Worm (Caenorhabditis elegans) whole organism, L1 larva: ENCODE measurements around the gene hlh-12.

Experiments
- C16A3.4 ChIP-seq: fragments of 150-350 bp; optimal IDR thresholded peaks from 2 replicates; lab custom pipeline; 2014; ENCODE audit warnings: missing biosample characterization, missing genetic modification characterization
- F16B12.6 ChIP-seq: fragments of 150-350 bp; optimal IDR thresholded peaks from 2 replicates; lab custom pipeline; 2014; ENCODE audit warnings: missing biosample characterization, missing genetic modification characterization
- Y116A8C.19 ChIP-seq: sonication (generic microtip); optimal IDR thresholded peaks from 2 replicates; lab custom pipeline; 2016; ENCODE audit warnings: missing compliant biosample characterization, missing genetic modification characterization, borderline replicate concordance
- aha-1 ChIP-seq: fragments of 150-350 bp; optimal IDR thresholded peaks from 2 replicates; lab custom pipeline; 2014; ENCODE audit warnings: missing biosample characterization, missing genetic modification characterization
- aly-2 ChIP-seq: fragments of 150-350 bp; optimal IDR thresholded peaks from 2 replicates; lab custom pipeline; 2014; ENCODE audit warnings: missing biosample characterization, missing genetic modification characterization
- ama-1 ChIP-seq: fragments of 150-350 bp; optimal IDR thresholded peaks from 2 replicates; lab custom pipeline; 2014
- blmp-1 ChIP-seq: fragments of 150-350 bp; optimal IDR thresholded peaks from 2 replicates; lab custom pipeline; 2014; ENCODE audit warnings: missing biosample characterization, missing genetic modification characterization
- ceh-63 ChIP-seq: fragments of 200-800 bp; sonication (Bioruptor generic); optimal IDR thresholded peaks from 2 replicates; lab custom pipeline; 2018; ENCODE audit warnings: mild to moderate bottlenecking, missing genetic modification characterization, missing compliant biosample characterization
- ceh-82 ChIP-seq, 3 experiments: fragments of 150-350 bp in 1 of 3; sonication (generic microtip) in 2 of 3; optimal IDR thresholded peaks; 2 replicates each; lab custom pipeline; 2014 to 2017; ENCODE audit warnings: missing biosample characterization in 3 of 3, missing genetic modification characterization in 3 of 3
- ces-1 ChIP-seq: fragments of 150-350 bp; optimal IDR thresholded peaks from 2 replicates; lab custom pipeline; 2014; ENCODE audit warnings: missing biosample characterization, missing genetic modification reagents, missing genetic modification characterization
- dpl-1 ChIP-seq, 3 experiments: fragments of 150-350 bp in 2 of 3; sonication (generic microtip) in 1 of 3; optimal IDR thresholded peaks; 2 replicates each; lab custom pipeline; 2014 to 2017; ENCODE audit warnings: missing biosample characterization in 3 of 3, missing genetic modification characterization in 3 of 3, missing genetic modification reagents in 3 of 3
- dsc-1 ChIP-seq: sonication (generic microtip); optimal IDR thresholded peaks from 2 replicates; lab custom pipeline; 2016; ENCODE audit warnings: mild to moderate bottlenecking, missing genetic modification characterization, missing compliant biosample characterization
- efl-3 ChIP-seq: fragments of 200-800 bp; sonication (Bioruptor generic); optimal IDR thresholded peaks from 2 replicates; lab custom pipeline; 2018; ENCODE audit warnings: mild to moderate bottlenecking, missing genetic modification characterization, missing compliant biosample characterization
- elt-2 ChIP-seq: sonication (generic microtip); optimal IDR thresholded peaks from 2 replicates; lab custom pipeline; 2016; ENCODE audit warnings: missing genetic modification characterization, mild to moderate bottlenecking, inconsistent platforms, missing compliant biosample characterization, missing genetic modification reagents
- elt-3 ChIP-seq, 6 experiments: fragments of 150-350 bp in 1 of 6; sonication (generic microtip); optimal IDR thresholded peaks; 2 replicates each; lab custom pipeline; 2017 to 2018; ENCODE audit warnings: missing biosample characterization in 6 of 6, missing genetic modification characterization in 6 of 6, inconsistent platforms in 1 of 6
- fkh-8 ChIP-seq: sonication (generic microtip); optimal IDR thresholded peaks from 2 replicates; lab custom pipeline; 2016; ENCODE audit warnings: mild to moderate bottlenecking, missing genetic modification characterization, missing compliant biosample characterization
- hlh-4 ChIP-seq: sonication (generic microtip); optimal IDR thresholded peaks from 2 replicates; lab custom pipeline; 2016; ENCODE audit warnings: mild to moderate bottlenecking, missing genetic modification characterization, missing compliant biosample characterization
- hpl-2 ChIP-seq: fragments of 150-350 bp; optimal IDR thresholded peaks from 2 replicates; lab custom pipeline; 2014; ENCODE audit warnings: missing biosample characterization, missing genetic modification reagents, missing genetic modification characterization
- isw-1 ChIP-seq: fragments of 200-800 bp; sonication (Bioruptor generic); IDR thresholded peaks from 2 replicates; pipeline ENCODE4 v1.3.6; 2022; ENCODE audit warnings: missing genetic modification characterization, missing compliant biosample characterization
- jun-1 ChIP-seq: fragments of 150-350 bp; optimal IDR thresholded peaks from 2 replicates; lab custom pipeline; 2014; ENCODE audit warnings: missing biosample characterization, missing genetic modification reagents, missing genetic modification characterization
- lin-35 ChIP-seq, 2 experiments: fragments of 150-350 bp; optimal IDR thresholded peaks; 2 replicates each; lab custom pipeline; 2014; ENCODE audit warnings: missing biosample characterization in 2 of 2, missing genetic modification characterization in 2 of 2, missing genetic modification reagents in 2 of 2
- mab-9 ChIP-seq: fragments of 200-800 bp; sonication (Bioruptor generic); IDR thresholded peaks from 2 replicates; pipeline ENCODE4 v1.3.6; 2022; ENCODE audit warnings: missing genetic modification reagents, missing genetic modification characterization, missing compliant biosample characterization
- mdl-1 ChIP-seq, 2 experiments: fragments of 150-350 bp; optimal IDR thresholded peaks; 2 replicates each; lab custom pipeline; 2014 to 2017; ENCODE audit warnings: missing biosample characterization in 2 of 2, missing genetic modification characterization in 2 of 2, inconsistent platforms in 1 of 2
- mep-1 ChIP-seq: fragments of 150-350 bp; optimal IDR thresholded peaks from 2 replicates; lab custom pipeline; 2014; ENCODE audit warnings: missing biosample characterization, missing genetic modification characterization
- nhr-11 ChIP-seq: fragments of 150-350 bp; optimal IDR thresholded peaks from 2 replicates; lab custom pipeline; 2014; ENCODE audit warnings: missing biosample characterization, missing genetic modification characterization
- nhr-12 ChIP-seq: sonication (generic microtip); optimal IDR thresholded peaks from 2 replicates; lab custom pipeline; 2017; ENCODE audit warnings: missing biosample characterization, missing genetic modification characterization
- nhr-47 ChIP-seq: sonication (generic microtip); optimal IDR thresholded peaks from 2 replicates; lab custom pipeline; 2016; ENCODE audit warnings: mild to moderate bottlenecking, missing genetic modification characterization, moderate library complexity, missing compliant biosample characterization
- nhr-77 ChIP-seq: fragments of 150-350 bp; optimal IDR thresholded peaks from 2 replicates; lab custom pipeline; 2014; ENCODE audit warnings: missing biosample characterization, missing genetic modification characterization
- nhr-84 ChIP-seq: sonication (generic microtip); optimal IDR thresholded peaks from 2 replicates; lab custom pipeline; 2017; ENCODE audit warnings: missing biosample characterization, missing genetic modification characterization
- nhr-90 ChIP-seq: sonication (generic microtip); optimal IDR thresholded peaks from 2 replicates; lab custom pipeline; 2016; ENCODE audit warnings: mild to moderate bottlenecking, missing genetic modification characterization, missing compliant biosample characterization; ENCODE audit not compliant: poor library complexity
- pag-3 ChIP-seq: sonication (generic microtip); optimal IDR thresholded peaks from 2 replicates; lab custom pipeline; 2017; ENCODE audit warnings: missing genetic modification characterization, mild to moderate bottlenecking, missing compliant biosample characterization, antibody characterized with exemption, borderline replicate concordance; ENCODE audit not compliant: insufficient read depth
- pax-3 ChIP-seq: fragments of 200-800 bp; sonication (Bioruptor generic); optimal IDR thresholded peaks from 2 replicates; lab custom pipeline; 2018; ENCODE audit warnings: mild to moderate bottlenecking, missing genetic modification characterization, moderate library complexity, missing compliant biosample characterization
- pqm-1 ChIP-seq: sonication (generic microtip); optimal IDR thresholded peaks from 3 replicates; lab custom pipeline; 2017; ENCODE audit warnings: missing biosample characterization, missing genetic modification characterization
- snu-23 ChIP-seq: sonication (generic microtip); optimal IDR thresholded peaks from 2 replicates; lab custom pipeline; 2016; ENCODE audit warnings: missing genetic modification characterization, missing compliant biosample characterization
- sptf-1 ChIP-seq: fragments of 150-350 bp; optimal IDR thresholded peaks from 2 replicates; lab custom pipeline; 2014; ENCODE audit warnings: missing biosample characterization, missing genetic modification characterization
- sup-37 ChIP-seq: fragments of 200-800 bp; sonication (Bioruptor generic); optimal IDR thresholded peaks from 2 replicates; lab custom pipeline; 2018; ENCODE audit warnings: mild to moderate bottlenecking, missing genetic modification characterization, missing compliant biosample characterization
- tbx-2 ChIP-seq: sonication (generic microtip); optimal IDR thresholded peaks from 2 replicates; lab custom pipeline; 2016; ENCODE audit warnings: missing genetic modification characterization, missing compliant biosample characterization
- unc-130 ChIP-seq: fragments of 150-350 bp; optimal IDR thresholded peaks from 2 replicates; lab custom pipeline; 2017; ENCODE audit warnings: missing biosample characterization, missing genetic modification characterization, inconsistent platforms
- vab-15 ChIP-seq: sonication (generic microtip); optimal IDR thresholded peaks from 2 replicates; lab custom pipeline; 2017; ENCODE audit warnings: missing genotype, mild to moderate bottlenecking, missing genetic modification characterization, missing compliant biosample characterization
- xbp-1 ChIP-seq: sonication (generic microtip); optimal IDR thresholded peaks from 2 replicates; lab custom pipeline; 2016; ENCODE audit warnings: missing genetic modification characterization, missing compliant biosample characterization
- zip-4 ChIP-seq: fragments of 200-800 bp; sonication (Bioruptor generic); optimal IDR thresholded peaks from 2 replicates; lab custom pipeline; 2018; ENCODE audit warnings: mild to moderate bottlenecking, missing genetic modification characterization, moderate library complexity, missing compliant biosample characterization
- ztf-11 ChIP-seq, 2 experiments: sonication (generic microtip); optimal IDR thresholded peaks; 2 replicates each; lab custom pipeline; 2016 to 2017; ENCODE audit warnings: missing genetic modification characterization in 2 of 2, missing biosample characterization in 1 of 2, missing compliant biosample characterization in 1 of 2

The hlh-12 gene

ce11 chrIV:8492242-8492641 is 13.0 kb upstream of the hlh-12 start, which contains the start of gene sru-7:
Gene sru-7 (plus strand): TSS chrIV:8492542.
- no peak for TF ChIP-seq nhr-77 (tag; lab: Kevin White, UChicago)
- no peak for TF ChIP-seq sptf-1 (tag; lab: Kevin White, UChicago)
- no peak for TF ChIP-seq C16A3.4 (tag; lab: Kevin White, UChicago)
- TF ChIP-seq elt-2, result no peak
- TF ChIP-seq efl-3 (GFP tag; lab: Kevin White, UChicago), result no peak
- TF ChIP-seq nhr-11 (tag; lab: Kevin White, UChicago), result no peak
- TF ChIP-seq hlh-4, result no peak
- TF ChIP-seq ceh-63, result no peak

ce11 chrIV:8489915-8490314 is 10.7 kb upstream of the hlh-12 start, which contains the start of gene srlf-2:
Gene srlf-2 (plus strand): TSS chrIV:8490215.
- TF ChIP-seq snu-23 (GFP tag; lab: Kevin White, UChicago) (no peak), vab-15 (tag; lab: Kevin White, UChicago) (no peak), dpl-1 (GFP tag; optimal IDR thresholded peaks at IDR 0.05; lab: Kevin White, UChicago) (no peak), jun-1 (no peak), ama-1 (lab: Kevin White, UChicago) (no peak), sptf-1 (tag; lab: Kevin White, UChicago) (no peak), tbx-2 (tag; lab: Kevin White, UChicago) (no peak), mab-9 (GFP tag; lab: Robert Waterston, UW) (no peak), pqm-1 (tag; lab: Kevin White, UChicago) (no peak), dsc-1 (tag; lab: Kevin White, UChicago) (no peak), aly-2 (tag; lab: Kevin White, UChicago) (no peak)
- TF ChIP-seq, all 84 proteins: peak for 0

- TF ChIP-seq C16A3.4 (tag; lab: Kevin White, UChicago), result no peak
- TF ChIP-seq zip-4 (GFP tag; lab: Kevin White, UChicago), result no peak
- TF ChIP-seq pag-3, result no peak
- no peak for TF ChIP-seq aha-1 (tag; lab: Kevin White, UChicago)
- TF ChIP-seq nhr-84, result no peak
- no peak for TF ChIP-seq unc-130 (tag; lab: Kevin White, UChicago)
- TF ChIP-seq sup-37 (GFP tag; lab: Kevin White, UChicago), result no peak
- no peak for TF ChIP-seq elt-3 (tag; optimal IDR thresholded peaks at IDR 0.05; lab: Kevin White, UChicago)
- TF ChIP-seq lin-35 (GFP tag; optimal IDR thresholded peaks at IDR 0.05; lab: Kevin White, UChicago), result no peak
- no peak for TF ChIP-seq hpl-2
- TF ChIP-seq xbp-1, result no peak
- TF ChIP-seq ama-1 (lab: Kevin White, UChicago), result no peak
- no peak for TF ChIP-seq mdl-1 (tag; optimal IDR thresholded peaks at IDR 0.05; lab: Kevin White, UChicago)
- TF ChIP-seq ces-1, result no peak
- TF ChIP-seq nhr-90 (tag; lab: Kevin White, UChicago), result no peak
- no peak for TF ChIP-seq nhr-77 (tag; lab: Kevin White, UChicago)
Observed at ce11 chrIV:8488043-8488442, 8.8 kb upstream of the hlh-12 start.

- TF ChIP-seq nhr-12 (tag; lab: Kevin White, UChicago), result no peak
- no peak for TF ChIP-seq F16B12.6 (tag; lab: Kevin White, UChicago)
- TF ChIP-seq ama-1 (lab: Kevin White, UChicago), result no peak
- no peak for TF ChIP-seq sup-37 (GFP tag; lab: Kevin White, UChicago)
- TF ChIP-seq ztf-11 (tag; optimal IDR thresholded peaks at IDR 0.05; lab: Kevin White, UChicago), result no peak
- no peak for TF ChIP-seq isw-1
- TF ChIP-seq Y116A8C.19, result no peak
- TF ChIP-seq blmp-1 (tag; lab: Kevin White, UChicago), result no peak
- TF ChIP-seq nhr-11 (tag; lab: Kevin White, UChicago), result no peak
- TF ChIP-seq snu-23 (GFP tag; lab: Kevin White, UChicago), result no peak
- TF ChIP-seq ceh-82 (tag; optimal IDR thresholded peaks at IDR 0.05; lab: Kevin White, UChicago), result no peak
- no peak for TF ChIP-seq nhr-84
- no peak for TF ChIP-seq zip-4 (GFP tag; lab: Kevin White, UChicago)
- TF ChIP-seq jun-1, result no peak
- TF ChIP-seq fkh-8, result no peak
- no peak for TF ChIP-seq nhr-47
- TF ChIP-seq nhr-77 (tag; lab: Kevin White, UChicago), result no peak
- no peak for TF ChIP-seq pax-3 (tag; lab: Kevin White, UChicago)
- no peak for TF ChIP-seq efl-3 (GFP tag; lab: Kevin White, UChicago)
- no peak for TF ChIP-seq mep-1
Observed at ce11 chrIV:8487183-8487582, 7.9 kb upstream of the hlh-12 start, which contains the start of gene srlf-3. Gene srlf-3 (plus strand): TSS chrIV:8487483.
